Fruit fly (Drosophila melanogaster) whole organism, embryonic: ENCODE results near the gene Fum1.

Experiments used
- Abd-B ChIP-seq: fragments of 200-800 bp; sonication (Bioruptor generic); optimal IDR thresholded peaks from 2 replicates; lab custom pipeline; 2018; ENCODE audit warnings: missing biosample characterization, mild to moderate bottlenecking, missing genetic modification characterization, moderate library complexity
- CG10321 ChIP-seq: fragments of 200-800 bp; sonication (Bioruptor generic); IDR thresholded peaks from 2 replicates; pipeline ENCODE4 v1.3.6; 2022; ENCODE audit warnings: missing biosample characterization, missing genetic modification characterization
- CG10462 ChIP-seq: fragments of 200-800 bp; sonication (Bioruptor generic); optimal IDR thresholded peaks from 2 replicates; lab custom pipeline; 2016; ENCODE audit warnings: missing biosample characterization, missing genetic modification characterization
- CG10959 ChIP-seq: fragments of 200-800 bp; sonication (Bioruptor generic); IDR thresholded peaks from 2 replicates; pipeline ENCODE4 v1.3.6; 2022; ENCODE audit warnings: missing biosample characterization, missing genetic modification characterization
- CG12236 ChIP-seq: fragments of 200-800 bp; sonication (Bioruptor generic); optimal IDR thresholded peaks from 2 replicates; lab custom pipeline; 2016; ENCODE audit warnings: missing biosample characterization, missing genetic modification characterization
- CG12769 ChIP-seq: fragments of 200-800 bp; sonication (Bioruptor generic); optimal IDR thresholded peaks from 2 replicates; lab custom pipeline; 2019; ENCODE audit warnings: missing biosample characterization, mild to moderate bottlenecking, missing genetic modification characterization, moderate library complexity
- CG13424 ChIP-seq: fragments of 200-800 bp; sonication (Bioruptor generic); optimal IDR thresholded peaks from 2 replicates; lab custom pipeline; 2019; ENCODE audit warnings: missing biosample characterization, mild to moderate bottlenecking, missing genetic modification characterization, moderate library complexity
- CG14050 ChIP-seq: fragments of 200-800 bp; sonication (Bioruptor generic); IDR thresholded peaks from 3 replicates; pipeline ENCODE4 v1.3.6; 2022; ENCODE audit warnings: missing biosample characterization, missing genetic modification characterization
- CG14441 ChIP-seq: fragments of 200-800 bp; sonication (Bioruptor generic); IDR thresholded peaks from 2 replicates; pipeline ENCODE4 v1.3.6; 2022; ENCODE audit warnings: missing biosample characterization, missing genetic modification characterization
- CG1647 ChIP-seq: fragments of 200-800 bp; sonication (Bioruptor generic); optimal IDR thresholded peaks from 3 replicates; lab custom pipeline; 2016; ENCODE audit warnings: missing biosample characterization, missing genetic modification characterization
- CG16779 ChIP-seq: fragments of 200-800 bp; sonication (Bioruptor generic); IDR thresholded peaks from 2 replicates; pipeline ENCODE4 v1.3.6; 2022; ENCODE audit warnings: missing biosample characterization, missing genetic modification characterization
- CG17186 ChIP-seq: fragments of 200-800 bp; sonication (Bioruptor generic); optimal IDR thresholded peaks from 3 replicates; lab custom pipeline; 2017; ENCODE audit warnings: missing biosample characterization, missing genetic modification reagents, missing genetic modification characterization
- CG17361 ChIP-seq: fragments of 200-800 bp; sonication (Bioruptor generic); IDR thresholded peaks from 3 replicates; pipeline ENCODE4 v1.3.6; 2022; ENCODE audit warnings: missing biosample characterization, missing genetic modification characterization
- CG1832 ChIP-seq: fragments of 200-800 bp; sonication (Bioruptor generic); optimal IDR thresholded peaks from 2 replicates; lab custom pipeline; 2017; ENCODE audit warnings: missing biosample characterization, mild to moderate bottlenecking, missing genetic modification characterization, inconsistent platforms
- CG30020 ChIP-seq: fragments of 200-800 bp; optimal IDR thresholded peaks from 2 replicates; lab custom pipeline; 2019; ENCODE audit warnings: missing biosample characterization, mild to moderate bottlenecking, missing genetic modification characterization, moderate library complexity
- CG32772 ChIP-seq: fragments of 200-800 bp; sonication (Bioruptor generic); IDR thresholded peaks from 2 replicates; pipeline ENCODE4 v1.3.6; 2022; ENCODE audit warnings: missing biosample characterization, missing genetic modification characterization
- CG33213 ChIP-seq: fragments of 200-800 bp; sonication (Bioruptor generic); optimal IDR thresholded peaks from 3 replicates; lab custom pipeline; 2016; ENCODE audit warnings: missing biosample characterization, missing genetic modification characterization
- CG4282 ChIP-seq: fragments of 200-800 bp; sonication (Bioruptor generic); optimal IDR thresholded peaks from 2 replicates; lab custom pipeline; 2016; ENCODE audit warnings: missing biosample characterization, missing genetic modification characterization
- CG4424 ChIP-seq: fragments of 200-800 bp; sonication (Bioruptor generic); optimal IDR thresholded peaks from 3 replicates; lab custom pipeline; 2016; ENCODE audit warnings: missing biosample characterization, missing genetic modification characterization
- CG4820 ChIP-seq: fragments of 200-800 bp; sonication (Bioruptor generic); optimal IDR thresholded peaks from 3 replicates; lab custom pipeline; 2016; ENCODE audit warnings: missing biosample characterization, missing genetic modification characterization
- CG5180 ChIP-seq: fragments of 200-800 bp; sonication (Bioruptor generic); optimal IDR thresholded peaks from 3 replicates; lab custom pipeline; 2017; ENCODE audit warnings: missing biosample characterization, missing genetic modification characterization, mild to moderate bottlenecking, moderate library complexity, missing genetic modification reagents
- CG6765 ChIP-seq: fragments of 200-800 bp; sonication (Bioruptor generic); optimal IDR thresholded peaks from 3 replicates; lab custom pipeline; 2017; ENCODE audit warnings: missing biosample characterization, mild to moderate bottlenecking, missing genetic modification characterization
- CG7745 ChIP-seq: fragments of 200-800 bp; sonication (Bioruptor generic); optimal IDR thresholded peaks from 2 replicates; lab custom pipeline; 2018; ENCODE audit warnings: missing biosample characterization, mild to moderate bottlenecking, missing genetic modification characterization, moderate library complexity
- CG7839 ChIP-seq: fragments of 200-800 bp; sonication (Bioruptor generic); optimal IDR thresholded peaks from 3 replicates; lab custom pipeline; 2018; ENCODE audit warnings: missing biosample characterization, mild to moderate bottlenecking, missing genetic modification characterization, moderate library complexity
- CG8281 ChIP-seq: fragments of 200-800 bp; sonication (Bioruptor generic); optimal IDR thresholded peaks from 2 replicates; lab custom pipeline; 2018; ENCODE audit warnings: missing biosample characterization, mild to moderate bottlenecking, missing genetic modification characterization, moderate library complexity
- CG9215 ChIP-seq: fragments of 200-800 bp; sonication (Bioruptor generic); IDR thresholded peaks from 2 replicates; pipeline ENCODE4 v1.3.6; 2022; ENCODE audit warnings: missing biosample characterization, missing genetic modification characterization
- CG9797 ChIP-seq: fragments of 200-800 bp; sonication (Bioruptor generic); optimal IDR thresholded peaks from 3 replicates; lab custom pipeline; 2018; ENCODE audit warnings: missing biosample characterization, mild to moderate bottlenecking, missing genetic modification characterization
- CHES-1-like ChIP-seq: fragments of 200-800 bp; sonication (Bioruptor generic); optimal IDR thresholded peaks from 2 replicates; lab custom pipeline; 2016; ENCODE audit warnings: missing biosample characterization, missing genetic modification characterization
- D ChIP-seq, 2 experiments: fragments of 200-800 bp in 1 of 2; fragments of >200 bp in 1 of 2; sonication (Bioruptor generic) in 1 of 2; optimal IDR thresholded peaks; 2 replicates in 1 of 2; 3 replicates in 1 of 2; lab custom pipeline; 2017; ENCODE audit warnings: mild to moderate bottlenecking in 1 of 2, missing biosample characterization in 1 of 2, missing genetic modification characterization in 1 of 2, missing genetic modification reagents in 1 of 2
- Doc3 ChIP-seq: fragments of 200-800 bp; sonication (Bioruptor generic); IDR thresholded peaks from 3 replicates; pipeline ENCODE4 v1.3.6; 2022; ENCODE audit warnings: missing biosample characterization, missing genetic modification characterization; ENCODE audit not compliant: partially characterized antibody
- Hr3 ChIP-seq: fragments of 200-800 bp; sonication (Bioruptor generic); optimal IDR thresholded peaks from 3 replicates; lab custom pipeline; 2016; ENCODE audit warnings: missing biosample characterization, missing genetic modification characterization
- MESR4 ChIP-seq: fragments of 200-800 bp; sonication (Bioruptor generic); optimal IDR thresholded peaks from 2 replicates; lab custom pipeline; 2018; ENCODE audit warnings: missing biosample characterization, mild to moderate bottlenecking, missing genetic modification characterization, moderate library complexity
- Side ChIP-seq: fragments of 200-800 bp; sonication (Bioruptor generic); optimal IDR thresholded peaks from 2 replicates; lab custom pipeline; 2016; ENCODE audit warnings: missing biosample characterization, missing genetic modification characterization
- Sin3A ChIP-seq: fragments of >200 bp; optimal IDR thresholded peaks from 2 replicates; lab custom pipeline; 2018
- al ChIP-seq: fragments of 200-800 bp; sonication (Bioruptor generic); IDR thresholded peaks from 2 replicates; pipeline ENCODE4 v1.3.6; 2022; ENCODE audit warnings: missing biosample characterization, missing genetic modification characterization
- bab2 ChIP-seq: fragments of 200-800 bp; sonication (Bioruptor generic); optimal IDR thresholded peaks from 2 replicates; lab custom pipeline; 2016; ENCODE audit warnings: missing biosample characterization, missing genetic modification characterization
- btn ChIP-seq: fragments of 200-800 bp; sonication (Bioruptor generic); optimal IDR thresholded peaks from 2 replicates; lab custom pipeline; 2016; ENCODE audit warnings: missing biosample characterization, missing genetic modification characterization
- da ChIP-seq: fragments of 200-800 bp; sonication (Bioruptor generic); optimal IDR thresholded peaks from 2 replicates; lab custom pipeline; 2016; ENCODE audit warnings: missing biosample characterization, missing genetic modification characterization
- dm ChIP-seq: fragments of 200-800 bp; sonication (Bioruptor generic); optimal IDR thresholded peaks from 3 replicates; lab custom pipeline; 2016; ENCODE audit warnings: missing biosample characterization, missing genetic modification characterization
- grau ChIP-seq: fragments of 200-800 bp; optimal IDR thresholded peaks from 3 replicates; lab custom pipeline; 2019; ENCODE audit warnings: missing biosample characterization, mild to moderate bottlenecking, missing genetic modification characterization, moderate library complexity
- gt ChIP-seq: fragments of 200-800 bp; sonication (Bioruptor generic); IDR thresholded peaks from 2 replicates; pipeline ENCODE4 v1.3.6; 2022; ENCODE audit warnings: missing biosample characterization, missing genetic modification characterization
- kay ChIP-seq: fragments of 200-800 bp; sonication (Bioruptor generic); optimal IDR thresholded peaks from 2 replicates; lab custom pipeline; 2016; ENCODE audit warnings: missing biosample characterization, missing genetic modification characterization
- odd ChIP-seq: fragments of 200-800 bp; sonication (Bioruptor generic); optimal IDR thresholded peaks from 2 replicates; lab custom pipeline; 2017; ENCODE audit warnings: missing biosample characterization, mild to moderate bottlenecking, missing genetic modification characterization
- onecut ChIP-seq: fragments of 200-800 bp; sonication (Bioruptor generic); IDR thresholded peaks from 2 replicates; pipeline ENCODE4 v1.3.6; 2022; ENCODE audit warnings: missing biosample characterization, missing genetic modification characterization
- p53 ChIP-seq: fragments of 200-800 bp; sonication (Bioruptor generic); optimal IDR thresholded peaks from 2 replicates; lab custom pipeline; 2016; ENCODE audit warnings: missing biosample characterization, missing genetic modification characterization
- slp2 ChIP-seq: fragments of 200-800 bp; sonication (Bioruptor generic); optimal IDR thresholded peaks from 2 replicates; lab custom pipeline; 2016; ENCODE audit warnings: missing biosample characterization, missing genetic modification characterization
- ssp ChIP-seq: fragments of 200-800 bp; sonication (Bioruptor generic); IDR thresholded peaks from 2 replicates; pipeline ENCODE4 v1.3.6; 2022; ENCODE audit warnings: missing biosample characterization, missing genetic modification characterization
- stwl ChIP-seq: fragments of 200-800 bp; sonication (Bioruptor generic); optimal IDR thresholded peaks from 3 replicates; lab custom pipeline; 2018; ENCODE audit warnings: missing biosample characterization, mild to moderate bottlenecking, missing genetic modification characterization, moderate library complexity
- tup ChIP-seq: fragments of 200-800 bp; sonication (Bioruptor generic); optimal IDR thresholded peaks from 2 replicates; lab custom pipeline; 2016; ENCODE audit warnings: missing biosample characterization, mild to moderate bottlenecking, missing genetic modification characterization, moderate library complexity
- yki ChIP-seq: fragments of >200 bp; optimal IDR thresholded peaks from 3 replicates; lab custom pipeline; 2018

Gene Fum1

dm6 chrX:6678635-6679501 lies 644 bp downstream of the Fum1 start, which contains the start of gene ND-ASHI (continued):
- TF ChIP-seq CG12769 (tag; lab: Kevin White, UChicago) (peak; percentile 99), CG10321 (peak; percentile 65), da (peak; percentile 75), yki (lab: Kevin White, UChicago) (no peak), bab2 (GFP tag; lab: Kevin White, UChicago) (peak; percentile 93), CG16779 (peak; percentile 96), al (GFP tag; lab: Robert Waterston, UW) (peak; percentile 95), CG14050 (GFP tag; lab: Robert Waterston, UW) (peak; percentile 94), slp2 (GFP tag; lab: Kevin White, UChicago) (peak; percentile 83), CG9797 (no peak), grau (peak; percentile 92), CG8281 (tag; lab: Kevin White, UChicago) (no peak), p53 (GFP tag; lab: Kevin White, UChicago) (peak; percentile 48), btn (GFP tag; lab: Kevin White, UChicago) (peak; percentile 79), CG7745 (no peak), kay (GFP tag; lab: Kevin White, UChicago) (peak; percentile 88), CG4282 (GFP tag; lab: Kevin White, UChicago) (peak; percentile 68), CG4424 (peak; percentile 92), Sin3A (lab: Kevin White, UChicago) (no peak), CG30020 (tag; lab: Kevin White, UChicago) (peak; percentile 41), CG4820 (GFP tag; lab: Kevin White, UChicago) (peak; percentile 93), CG7839 (tag; lab: Kevin White, UChicago) (peak; percentile 97), CG14441 (peak; percentile 99), CG10462 (peak; percentile 73), CG13424 (tag; lab: Kevin White, UChicago) (peak; percentile 92), odd (peak; percentile 92), Doc3 (GFP tag; lab: Robert Waterston, UW) (no peak), CG9215 (peak; percentile 92), CG6765 (GFP tag; lab: Kevin White, UChicago) (peak; percentile 95), dm (GFP tag; lab: Kevin White, UChicago) (peak; percentile 71), CHES-1-like (peak; percentile 85), CG1647 (peak; percentile 93), gt (GFP tag; lab: Robert Waterston, UW) (peak; percentile 79), CG17186 (GFP tag; lab: Kevin White, UChicago) (peak; percentile 79), CG32772 (GFP tag; lab: Robert Waterston, UW) (peak; percentile 94), CG12236 (peak; percentile 73), CG5180 (peak; percentile 85), CG1832 (GFP tag; lab: Kevin White, UChicago) (no peak), MESR4 (GFP tag; lab: Kevin White, UChicago) (peak; percentile 46), onecut (GFP tag; lab: Robert Waterston, UW) (peak; percentile 87), Hr3 (peak; percentile 90), stwl (tag; lab: Kevin White, UChicago) (peak; percentile 9), Abd-B (GFP tag; lab: Kevin White, UChicago) (peak; percentile 85), Side (GFP tag; lab: Kevin White, UChicago) (peak; percentile 87), CG17361 (GFP tag; lab: Robert Waterston, UW) (peak; percentile 91), CG33213 (GFP tag; lab: Kevin White, UChicago) (peak; percentile 89), ssp (GFP tag; lab: Robert Waterston, UW) (peak; percentile 81), CG10959 (GFP tag; lab: Robert Waterston, UW) (peak; percentile 86), tup (GFP tag; lab: Kevin White, UChicago) (peak; percentile 92), D (optimal IDR thresholded peaks at IDR 0.05; lab: Kevin White, UChicago) (no peak), D (GFP tag; optimal IDR thresholded peaks at IDR 0.05; lab: Kevin White, UChicago) (peak; percentile 88)
